Worm (Caenorhabditis elegans): ENCODE results near the gene acr-14.
A peak's percentile ranks its signal among the peaks of the same experiment; 100 is the strongest.

Gene acr-14

DNA sequence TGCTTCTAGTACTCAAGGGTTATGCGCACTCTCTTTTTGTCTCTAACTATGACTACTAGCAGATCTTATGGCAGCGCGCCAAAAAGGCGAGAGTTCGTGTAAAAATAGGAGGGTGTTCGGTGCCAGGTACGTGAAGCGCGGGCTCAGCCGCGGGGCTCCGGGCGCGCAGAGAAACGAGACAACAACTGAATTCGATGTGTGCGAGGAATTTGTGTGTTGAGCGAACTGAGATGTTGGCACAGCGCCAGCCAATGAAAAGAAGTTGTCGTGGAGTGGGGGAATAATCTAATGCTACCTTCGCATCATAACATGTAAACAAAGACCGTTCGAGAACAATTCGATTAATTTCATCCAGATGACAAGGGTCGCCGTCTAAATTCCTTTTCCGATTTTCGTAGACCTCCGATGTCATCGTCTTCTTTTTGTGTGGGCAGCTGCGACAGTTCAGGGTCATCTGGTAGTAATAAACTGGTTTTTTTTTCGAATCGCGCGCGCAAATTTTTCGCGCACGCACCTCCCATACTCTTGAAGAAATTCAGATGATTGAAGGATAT lies 45.5 kb downstream of the acr-14 start:
- TF ChIP-seq bed-1 (GFP tag; IDR thresholded peaks at IDR 0.05) (no peak), snpc-4 (GFP tag; optimal IDR thresholded peaks at IDR 0.05) (no peak), snpc-4 (tag; optimal IDR thresholded peaks at IDR 0.05) (no peak), ceh-58 (GFP tag; IDR thresholded peaks at IDR 0.05) (no peak), akir-1 (GFP tag; optimal IDR thresholded peaks at IDR 0.05) (no peak), hlh-26 (GFP tag; conservative IDR thresholded peaks at IDR 0.05) (no peak), F49E8.2 (tag; optimal IDR thresholded peaks at IDR 0.05; ENCODE audit: insufficient read depth) (no peak), Y67H2A.10 (GFP tag; conservative IDR thresholded peaks at IDR 0.05) (no peak), ztf-6 (GFP tag; IDR thresholded peaks at IDR 0.05) (no peak), mel-28 (tag; optimal IDR thresholded peaks at IDR 0.05; ENCODE audit: borderline replicate concordance) (no peak), efl-1 (GFP tag; optimal IDR thresholded peaks at IDR 0.05) (no peak), chd-7 (tag; optimal IDR thresholded peaks at IDR 0.05) (peak; percentile 54), ekl-4 (GFP tag; IDR thresholded peaks at IDR 0.05) (no peak), cebp-1 (GFP tag; IDR thresholded peaks at IDR 0.05) (no peak), cebp-1 (tag; optimal IDR thresholded peaks at IDR 0.05) (peak; percentile 51), mcd-1 (GFP tag; IDR thresholded peaks at IDR 0.05) (no peak), let-526 (GFP tag; IDR thresholded peaks at IDR 0.05) (no peak), F52B5.7 (tag; optimal IDR thresholded peaks at IDR 0.05) (peak; percentile 39), zim-3 (tag; optimal IDR thresholded peaks at IDR 0.05) (no peak), madf-6 (GFP tag; IDR thresholded peaks at IDR 0.05) (no peak), snpc-1.3 (tag; optimal IDR thresholded peaks at IDR 0.05; ENCODE audit: insufficient read depth) (no peak), ZK185.1 (tag; optimal IDR thresholded peaks at IDR 0.05; ENCODE audit: poor library complexity, severe bottlenecking) (no peak), nhr-120 (GFP tag; IDR thresholded peaks at IDR 0.05) (no peak), hlh-12 (tag; optimal IDR thresholded peaks at IDR 0.05) (no peak), Y95B8A.8 (GFP tag; IDR thresholded peaks at IDR 0.05) (no peak), die-1 (tag; optimal IDR thresholded peaks at IDR 0.05) (no peak), hmg-1.2 (GFP tag; IDR thresholded peaks at IDR 0.05) (peak; percentile 54; the same call in 1 of the 2 replicates), snpc-3.4 (tag; optimal IDR thresholded peaks at IDR 0.05) (no peak), rcor-1 (GFP tag; IDR thresholded peaks at IDR 0.05) (no peak), gei-17 (GFP tag; optimal IDR thresholded peaks at IDR 0.05) (no peak), tbp1 (GFP tag; optimal IDR thresholded peaks at IDR 0.05) (no peak), egrh-3 (GFP tag; IDR thresholded peaks at IDR 0.05) (no peak), egl-44 (GFP tag; IDR thresholded peaks at IDR 0.05) (0 out of 2 replicates have a peak, but pooled peaks have one; percentile 20), C17E4.6 (GFP tag; IDR thresholded peaks at IDR 0.05) (no peak), F22D6.2 (tag; optimal IDR thresholded peaks at IDR 0.05) (no peak), F55B11.4 (tag; optimal IDR thresholded peaks at IDR 0.05; ENCODE audit: borderline replicate concordance, insufficient read depth) (no peak), ceh-91 (GFP tag; IDR thresholded peaks at IDR 0.05) (no peak), ztf-25 (GFP tag; IDR thresholded peaks at IDR 0.05) (no peak), D2030.7 (GFP tag; IDR thresholded peaks at IDR 0.05) (no peak), atf-7 (tag; optimal IDR thresholded peaks at IDR 0.05) (no peak), lin-54 (GFP tag; optimal IDR thresholded peaks at IDR 0.05) (no peak), F23B12.7 (tag; optimal IDR thresholded peaks at IDR 0.05; ENCODE audit: insufficient read depth) (no peak), pha-4 (tag; optimal IDR thresholded peaks at IDR 0.05) (no peak), lin-35 (GFP tag; optimal IDR thresholded peaks at IDR 0.05) (peak in 1 of 3 experiments; percentile 29), cebp-2 (GFP tag; IDR thresholded peaks at IDR 0.05) (no peak), rec-8 (tag; optimal IDR thresholded peaks at IDR 0.05) (no peak), nfyb-1 (GFP tag; IDR thresholded peaks at IDR 0.05) (0 out of 2 replicates have a peak, but pooled peaks have one; percentile 63), attf-6 (GFP tag; IDR thresholded peaks at IDR 0.05) (no peak)

Data from whole organism, young adult.